Fruit fly (Drosophila melanogaster) whole organism, adult: Measurements from ENCODE around the gene CG9521.

Experiments used
- CG11617 ChIP-seq: fragments of 200-800 bp; sonication (Bioruptor generic); optimal IDR thresholded peaks from 2 replicates; lab custom pipeline; 2017; ENCODE audit warnings: mild to moderate bottlenecking, missing biosample characterization, missing genetic modification reagents, missing genetic modification characterization
- CG1620 ChIP-seq: fragments of 200-800 bp; sonication (Bioruptor generic); optimal IDR thresholded peaks from 2 replicates; lab custom pipeline; 2016; ENCODE audit warnings: missing biosample characterization, missing genetic modification characterization
- CG33017 ChIP-seq: fragments of 200-800 bp; sonication (Bioruptor generic); optimal IDR thresholded peaks from 2 replicates; lab custom pipeline; 2018; ENCODE audit warnings: missing biosample characterization, mild to moderate bottlenecking, missing genetic modification characterization, moderate library complexity
- bab1 ChIP-seq: fragments of 200-800 bp; sonication (Bioruptor generic); optimal IDR thresholded peaks from 3 replicates; lab custom pipeline; 2019; ENCODE audit warnings: missing biosample characterization, mild to moderate bottlenecking, missing genetic modification characterization, moderate library complexity
- kay ChIP-seq: fragments of 200-800 bp; sonication (Bioruptor generic); peaks from one replicate; lab custom pipeline; 2016; ENCODE audit warnings: missing biosample characterization, missing genetic modification characterization, borderline replicate concordance

- TF ChIP-seq CG11617 (GFP tag; lab: Kevin White, UChicago) (no peak), CG1620 (GFP tag; lab: Kevin White, UChicago) (no peak), CG33017 (tag; lab: Kevin White, UChicago) (no peak), bab1 (GFP tag; lab: Kevin White, UChicago) (no peak), kay (GFP tag; lab: Kevin White, UChicago) (no peak)
These were observed 25.4 kb downstream of the CG9521 start for dm6 chrX:14827643-14828042.
